Worm (Caenorhabditis elegans) whole organism, L3 larva: ENCODE data around the gene Y5F2A.4.

Source experiments
- R02D3.7 ChIP-seq: fragments of 150-350 bp; optimal IDR thresholded peaks from 2 replicates; lab custom pipeline; 2014; ENCODE audit warnings: missing biosample characterization, missing genetic modification characterization
- ZK546.5 ChIP-seq: sonication (generic microtip); optimal IDR thresholded peaks from 2 replicates; lab custom pipeline; 2017; ENCODE audit warnings: missing biosample characterization, missing genetic modification characterization
- aly-2 ChIP-seq: fragments of 150-350 bp; optimal IDR thresholded peaks from 2 replicates; lab custom pipeline; 2014; ENCODE audit warnings: missing biosample characterization, missing genetic modification characterization
- ama-1 ChIP-seq: fragments of 150-350 bp; optimal IDR thresholded peaks from 2 replicates; lab custom pipeline; 2018
- ceh-16 ChIP-seq: sonication (generic microtip); optimal IDR thresholded peaks from 2 replicates; lab custom pipeline; 2017; ENCODE audit warnings: missing biosample characterization, missing genetic modification characterization
- ceh-28 ChIP-seq: fragments of 150-350 bp; optimal IDR thresholded peaks from 2 replicates; lab custom pipeline; 2014; ENCODE audit warnings: missing biosample characterization, missing genetic modification reagents, missing genetic modification characterization
- ceh-82 ChIP-seq: fragments of 150-350 bp; optimal IDR thresholded peaks from 2 replicates; lab custom pipeline; 2014; ENCODE audit warnings: missing biosample characterization, missing genetic modification characterization
- ceh-9 ChIP-seq: sonication (generic microtip); optimal IDR thresholded peaks from 2 replicates; lab custom pipeline; 2018; ENCODE audit warnings: missing biosample characterization, missing genetic modification characterization
- egl-5 ChIP-seq: fragments of 150-350 bp; optimal IDR thresholded peaks from 2 replicates; lab custom pipeline; 2017; ENCODE audit warnings: missing biosample characterization, missing genetic modification reagents, missing genetic modification characterization, inconsistent platforms
- elt-1 ChIP-seq: fragments of 150-350 bp; optimal IDR thresholded peaks from 2 replicates; lab custom pipeline; 2014; ENCODE audit warnings: missing biosample characterization, missing genetic modification characterization
- elt-2 ChIP-seq: sonication (generic microtip); optimal IDR thresholded peaks from 2 replicates; lab custom pipeline; 2016; ENCODE audit warnings: missing genetic modification reagents, mild to moderate bottlenecking, missing genetic modification characterization, missing compliant biosample characterization
- elt-3 ChIP-seq, 3 experiments: fragments of 150-350 bp in 1 of 3; sonication (generic microtip) in 2 of 3; optimal IDR thresholded peaks; 2 replicates in 2 of 3; 4 replicates in 1 of 3; lab custom pipeline; 2014 to 2017; ENCODE audit warnings: missing biosample characterization in 3 of 3, missing genetic modification characterization in 3 of 3
- eor-1 ChIP-seq, 2 experiments: fragments of 150-350 bp; optimal IDR thresholded peaks; 2 replicates each; lab custom pipeline; 2014 to 2018; ENCODE audit warnings: missing biosample characterization in 2 of 2, missing genetic modification characterization in 2 of 2
- fkh-10 ChIP-seq: sonication (generic microtip); optimal IDR thresholded peaks from 2 replicates; lab custom pipeline; 2017; ENCODE audit warnings: missing biosample characterization, missing genetic modification reagents, missing genetic modification characterization
- fkh-2 ChIP-seq: fragments of 150-350 bp; optimal IDR thresholded peaks from 2 replicates; lab custom pipeline; 2014; ENCODE audit warnings: missing biosample characterization, missing genetic modification reagents, missing genetic modification characterization
- hmg-11 ChIP-seq: sonication (generic microtip); optimal IDR thresholded peaks from 2 replicates; lab custom pipeline; 2016; ENCODE audit warnings: missing genetic modification characterization, missing compliant biosample characterization
- jun-1 ChIP-seq: fragments of 150-350 bp; optimal IDR thresholded peaks from 2 replicates; lab custom pipeline; 2014; ENCODE audit warnings: missing biosample characterization, missing genetic modification reagents, missing genetic modification characterization
- lin-15B ChIP-seq: fragments of 150-350 bp; optimal IDR thresholded peaks from 2 replicates; lab custom pipeline; 2014; ENCODE audit warnings: missing biosample characterization, missing genetic modification characterization
- lin-39 ChIP-seq: fragments of 150-350 bp; optimal IDR thresholded peaks from 2 replicates; lab custom pipeline; 2018; ENCODE audit warnings: missing biosample characterization, missing genetic modification reagents, missing genetic modification characterization
- lsy-12 ChIP-seq: sonication (generic microtip); optimal IDR thresholded peaks from 2 replicates; lab custom pipeline; 2016; ENCODE audit warnings: mild to moderate bottlenecking, missing genetic modification characterization, missing compliant biosample characterization
- mdl-1 ChIP-seq: fragments of 150-350 bp; optimal IDR thresholded peaks from 2 replicates; lab custom pipeline; 2014; ENCODE audit warnings: missing biosample characterization, missing genetic modification characterization
- mml-1 ChIP-seq: fragments of 150-350 bp; sonication (generic microtip); optimal IDR thresholded peaks from 3 replicates; lab custom pipeline; 2014; ENCODE audit warnings: missing biosample characterization, missing genetic modification characterization
- nfya-1 ChIP-seq: sonication (generic microtip); optimal IDR thresholded peaks from 2 replicates; lab custom pipeline; 2017; ENCODE audit warnings: missing genetic modification characterization, mild to moderate bottlenecking, missing compliant biosample characterization, antibody characterized with exemption, moderate library complexity; ENCODE audit not compliant: insufficient read depth
- nhr-11 ChIP-seq: fragments of 150-350 bp; optimal IDR thresholded peaks from 2 replicates; lab custom pipeline; 2014; ENCODE audit warnings: missing biosample characterization, missing genetic modification characterization
- nhr-12 ChIP-seq: fragments of 150-350 bp; optimal IDR thresholded peaks from 2 replicates; lab custom pipeline; 2014; ENCODE audit warnings: missing biosample characterization, missing genetic modification characterization
- nhr-23 ChIP-seq: fragments of 150-350 bp; optimal IDR thresholded peaks from 2 replicates; lab custom pipeline; 2014; ENCODE audit warnings: missing biosample characterization, missing genetic modification reagents, missing genetic modification characterization
- nhr-25 ChIP-seq: sonication (generic microtip); optimal IDR thresholded peaks from 2 replicates; lab custom pipeline; 2017; ENCODE audit warnings: missing biosample characterization, missing genetic modification characterization
- nhr-28 ChIP-seq: fragments of 150-350 bp; optimal IDR thresholded peaks from 2 replicates; lab custom pipeline; 2014; ENCODE audit warnings: missing biosample characterization, missing genetic modification characterization
- nhr-43 ChIP-seq: sonication (generic microtip); optimal IDR thresholded peaks from 2 replicates; lab custom pipeline; 2016; ENCODE audit warnings: mild to moderate bottlenecking, missing genetic modification characterization, missing compliant biosample characterization; ENCODE audit not compliant: poor library complexity, severe bottlenecking
- nhr-76 ChIP-seq: fragments of 150-350 bp; sonication (generic microtip); optimal IDR thresholded peaks from 5 replicates; lab custom pipeline; 2014; ENCODE audit warnings: missing biosample characterization, missing genetic modification characterization
- nhr-77 ChIP-seq: fragments of 150-350 bp; optimal IDR thresholded peaks from 2 replicates; lab custom pipeline; 2014; ENCODE audit warnings: missing biosample characterization, missing genetic modification characterization
- pha-4 ChIP-seq: fragments of 150-350 bp; optimal IDR thresholded peaks from 2 replicates; lab custom pipeline; 2014; ENCODE audit warnings: missing biosample characterization, missing genetic modification reagents, missing genetic modification characterization
- pqm-1 ChIP-seq: fragments of 150-350 bp; optimal IDR thresholded peaks from 2 replicates; lab custom pipeline; 2017; ENCODE audit warnings: missing biosample characterization, missing genetic modification characterization, inconsistent platforms
- sea-2 ChIP-seq: fragments of 150-350 bp; sonication (generic microtip); optimal IDR thresholded peaks from 4 replicates; lab custom pipeline; 2014; ENCODE audit warnings: missing biosample characterization, missing genetic modification reagents, missing genetic modification characterization
- skn-1 ChIP-seq: fragments of 150-350 bp; optimal IDR thresholded peaks from 2 replicates; lab custom pipeline; 2014; ENCODE audit warnings: missing biosample characterization, missing genetic modification characterization
- snpc-4 ChIP-seq: fragments of 150-350 bp; optimal IDR thresholded peaks from 2 replicates; lab custom pipeline; 2014; ENCODE audit warnings: missing biosample characterization, missing genetic modification characterization
- tbx-2 ChIP-seq: sonication (generic microtip); optimal IDR thresholded peaks from 2 replicates; lab custom pipeline; 2016; ENCODE audit warnings: mild to moderate bottlenecking, missing genetic modification characterization, missing compliant biosample characterization
- unc-39 ChIP-seq: sonication (generic microtip); optimal IDR thresholded peaks from 4 replicates; lab custom pipeline; 2017; ENCODE audit warnings: missing biosample characterization, missing genetic modification characterization
- unc-62 ChIP-seq: fragments of 150-350 bp; sonication (generic microtip); optimal IDR thresholded peaks from 4 replicates; lab custom pipeline; 2014; ENCODE audit warnings: missing biosample characterization, missing genetic modification reagents, missing genetic modification characterization
- zag-1 ChIP-seq: fragments of 150-350 bp; optimal IDR thresholded peaks from 2 replicates; lab custom pipeline; 2014; ENCODE audit warnings: missing biosample characterization, missing genetic modification characterization
- ztf-11 ChIP-seq: fragments of 150-350 bp; optimal IDR thresholded peaks from 2 replicates; lab custom pipeline; 2014; ENCODE audit warnings: missing biosample characterization, missing genetic modification characterization
- ztf-4 ChIP-seq: fragments of 150-350 bp; optimal IDR thresholded peaks from 2 replicates; lab custom pipeline; 2014; ENCODE audit warnings: missing biosample characterization, missing genetic modification characterization

The Y5F2A.4 gene

DNA sequence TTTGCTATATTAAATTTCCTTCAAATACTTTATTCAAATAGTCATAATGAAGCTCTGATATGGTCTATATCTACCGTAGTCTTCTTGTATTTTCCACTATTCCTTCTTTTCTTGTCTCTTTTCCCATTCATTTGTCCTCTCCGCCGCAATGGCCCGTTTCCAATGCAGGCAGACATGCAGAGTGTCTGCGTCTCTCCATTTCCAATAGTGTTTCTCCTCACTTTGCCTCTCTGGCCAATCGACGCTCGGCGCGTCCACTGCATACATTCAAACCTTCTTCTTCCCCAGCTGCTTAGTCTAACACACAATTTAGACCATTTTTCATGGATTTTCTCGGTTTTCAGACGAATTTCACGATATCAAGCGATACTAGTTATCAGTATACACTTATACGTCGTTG, 46.8 kb upstream of the Y5F2A.4 start (continued):
- TF ChIP-seq unc-39 (tag; lab: Kevin White, UChicago) (no peak), nhr-12 (tag; lab: Kevin White, UChicago) (no peak), elt-1 (tag; lab: Kevin White, UChicago) (no peak), ama-1 (lab: Kevin White, UChicago) (no peak), ztf-11 (no peak), lsy-12 (peak; percentile 27), nhr-77 (tag; lab: Kevin White, UChicago) (no peak), unc-62 (GFP tag; lab: Kevin White, UChicago) (no peak), mdl-1 (tag; lab: Kevin White, UChicago) (no peak), fkh-10 (GFP tag; lab: Kevin White, UChicago) (no peak), hmg-11 (peak; percentile 64), mml-1 (tag; lab: Kevin White, UChicago) (no peak), tbx-2 (tag; lab: Kevin White, UChicago) (no peak), ztf-4 (tag; lab: Kevin White, UChicago) (no peak), ZK546.5 (tag; lab: Kevin White, UChicago) (no peak), jun-1 (tag; lab: Kevin White, UChicago) (no peak), nhr-23 (tag; lab: Kevin White, UChicago) (peak; percentile 55)

DNA sequence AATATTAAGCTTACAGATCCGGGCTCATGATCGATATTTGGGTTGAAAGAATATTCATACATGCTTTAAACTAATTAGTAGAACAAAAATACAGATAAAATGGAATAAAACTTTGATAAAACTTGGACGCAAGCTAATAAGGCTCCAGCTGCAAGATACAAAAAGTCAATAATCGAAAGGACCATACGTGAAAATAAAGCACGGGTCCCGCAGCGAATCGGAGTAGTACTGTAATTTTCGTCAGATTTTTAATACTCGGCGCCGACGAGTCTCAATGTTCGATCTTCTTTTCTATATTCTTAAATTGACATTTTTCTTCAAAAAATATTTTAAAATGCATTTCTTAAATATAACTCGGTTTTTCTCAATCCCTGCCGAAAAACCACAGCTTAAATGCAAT, 46.3 kb upstream of the Y5F2A.4 start, which contains the start of gene spo-11:
TSS of gene spo-11 (minus strand) at position 189 of the 400 bp plus-strand sequence.
- no peak for TF ChIP-seq R02D3.7 (tag; lab: Kevin White, UChicago)
- TF ChIP-seq nhr-11 (tag; lab: Kevin White, UChicago), result no peak
- TF ChIP-seq lin-39 (tag; lab: Kevin White, UChicago), result no peak
- TF ChIP-seq elt-3 (tag; optimal IDR thresholded peaks at IDR 0.05; lab: Kevin White, UChicago), result no peak
- no peak for TF ChIP-seq hmg-11
- TF ChIP-seq ztf-11, result no peak
- no peak for TF ChIP-seq nfya-1
- TF ChIP-seq aly-2 (tag; lab: Kevin White, UChicago), result no peak
- TF ChIP-seq ceh-28 (tag; lab: Kevin White, UChicago), result no peak
- TF ChIP-seq lin-15B (tag; lab: Kevin White, UChicago), result no peak
- no peak for TF ChIP-seq fkh-2 (tag; lab: Kevin White, UChicago)
- no peak for TF ChIP-seq elt-2 (tag; lab: Kevin White, UChicago)
- no peak for TF ChIP-seq mml-1 (tag; lab: Kevin White, UChicago)
- no peak for TF ChIP-seq snpc-4
- no peak for TF ChIP-seq unc-62 (GFP tag; lab: Kevin White, UChicago)
- TF ChIP-seq ceh-82, result no peak
- TF ChIP-seq jun-1 (tag; lab: Kevin White, UChicago), result no peak
- no peak for TF ChIP-seq fkh-10 (GFP tag; lab: Kevin White, UChicago)
- TF ChIP-seq ZK546.5 (tag; lab: Kevin White, UChicago), result no peak

- TF ChIP-seq ceh-16, result no peak
- TF ChIP-seq nfya-1, result peak; percentile 5
- peak; percentile 76 for TF ChIP-seq pha-4 (tag; lab: Kevin White, UChicago)
- no peak for TF ChIP-seq fkh-2 (tag; lab: Kevin White, UChicago)
- peak; percentile 92 for TF ChIP-seq elt-1 (tag; lab: Kevin White, UChicago)
- peak in 1 of 3 experiments; percentile 29 for TF ChIP-seq elt-3 (tag; optimal IDR thresholded peaks at IDR 0.05; lab: Kevin White, UChicago)
- peak; percentile 82 for TF ChIP-seq nhr-23 (tag; lab: Kevin White, UChicago)
- TF ChIP-seq nhr-25 (tag; lab: Kevin White, UChicago), result peak; percentile 58
- TF ChIP-seq ama-1 (lab: Kevin White, UChicago), result peak; percentile 36
Measured at ce11 chrIV:11119972-11120562, 41.7 kb upstream of the Y5F2A.4 start.

DNA sequence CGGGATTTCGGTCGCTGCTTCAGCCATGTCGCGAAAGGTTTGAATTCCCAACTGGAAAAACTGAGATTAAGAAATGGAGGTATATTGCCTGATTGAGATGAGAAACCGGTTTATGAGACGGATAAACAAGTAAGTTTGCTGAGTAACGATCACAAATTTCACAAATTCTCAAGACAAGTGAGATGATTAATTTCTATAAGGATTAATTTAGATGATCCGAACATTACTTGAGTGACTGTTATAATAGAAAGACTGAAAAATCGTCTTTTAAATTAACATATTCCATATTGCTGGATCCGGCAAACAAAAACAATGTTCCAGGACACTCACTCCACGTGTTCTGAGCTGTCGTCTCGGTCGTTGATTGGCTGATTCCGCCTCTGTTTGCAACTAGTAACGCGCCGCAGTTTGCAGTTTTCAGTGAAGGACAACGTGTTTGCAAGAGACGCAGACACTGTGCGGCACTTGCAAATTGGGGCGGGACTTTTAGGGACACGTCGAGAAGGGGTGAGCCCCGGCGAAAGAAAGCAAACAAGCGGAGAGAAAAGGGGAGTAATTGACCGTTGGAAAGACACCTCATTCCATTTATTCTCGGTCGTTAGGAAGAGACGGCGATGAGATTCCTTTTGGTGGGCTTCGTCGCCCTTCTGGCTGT, 40.6 kb upstream of the Y5F2A.4 start, which contains the start of the genes imp-2 and enpl-1:
TSS of gene imp-2 (minus strand) at position 51 of the 655 bp plus-strand sequence.
TSS of gene enpl-1 (plus strand) at position 462 of the 655 bp plus-strand sequence.
- peak; percentile 42 for TF ChIP-seq ama-1 (lab: Kevin White, UChicago)
- peak; percentile 41 for TF ChIP-seq nhr-25 (tag; lab: Kevin White, UChicago)
- TF ChIP-seq nhr-11 (tag; lab: Kevin White, UChicago), result peak; percentile 18
- no peak for TF ChIP-seq sea-2 (GFP tag; lab: Kevin White, UChicago)
- TF ChIP-seq mdl-1 (tag; lab: Kevin White, UChicago), result peak; percentile 84
- TF ChIP-seq snpc-4, result peak; percentile 23
- TF ChIP-seq zag-1 (tag; lab: Kevin White, UChicago), result peak; percentile 50
- TF ChIP-seq ztf-4 (tag; lab: Kevin White, UChicago), result no peak
- TF ChIP-seq pqm-1 (tag; lab: Kevin White, UChicago), result peak; percentile 62
- no peak for TF ChIP-seq elt-3 (tag; optimal IDR thresholded peaks at IDR 0.05; lab: Kevin White, UChicago)
- no peak for TF ChIP-seq ceh-16
- peak; percentile 50 for TF ChIP-seq nhr-43
- no peak for TF ChIP-seq eor-1 (tag; optimal IDR thresholded peaks at IDR 0.05; lab: Kevin White, UChicago)
- no peak for TF ChIP-seq ZK546.5 (tag; lab: Kevin White, UChicago)
- no peak for TF ChIP-seq nhr-76 (tag; lab: Kevin White, UChicago)
- TF ChIP-seq skn-1 (tag; lab: Kevin White, UChicago), result peak; percentile 76
- no peak for TF ChIP-seq nhr-28 (tag; lab: Kevin White, UChicago)
- no peak for TF ChIP-seq ceh-9 (tag; lab: Kevin White, UChicago)
- TF ChIP-seq elt-2 (tag; lab: Kevin White, UChicago), result peak; percentile 81
- TF ChIP-seq R02D3.7 (tag; lab: Kevin White, UChicago), result peak; percentile 78
- no peak for TF ChIP-seq mml-1 (tag; lab: Kevin White, UChicago)
- peak; percentile 92 for TF ChIP-seq egl-5
- TF ChIP-seq nfya-1, result peak; percentile 100
- TF ChIP-seq ztf-11, result no peak
- TF ChIP-seq nhr-77 (tag; lab: Kevin White, UChicago), result no peak
- TF ChIP-seq lsy-12, result peak; percentile 97
- no peak for TF ChIP-seq unc-39 (tag; lab: Kevin White, UChicago)
